Fruit fly (Drosophila melanogaster): Measurements from ENCODE around the gene CG34313.

Gene CG34313

DNA sequence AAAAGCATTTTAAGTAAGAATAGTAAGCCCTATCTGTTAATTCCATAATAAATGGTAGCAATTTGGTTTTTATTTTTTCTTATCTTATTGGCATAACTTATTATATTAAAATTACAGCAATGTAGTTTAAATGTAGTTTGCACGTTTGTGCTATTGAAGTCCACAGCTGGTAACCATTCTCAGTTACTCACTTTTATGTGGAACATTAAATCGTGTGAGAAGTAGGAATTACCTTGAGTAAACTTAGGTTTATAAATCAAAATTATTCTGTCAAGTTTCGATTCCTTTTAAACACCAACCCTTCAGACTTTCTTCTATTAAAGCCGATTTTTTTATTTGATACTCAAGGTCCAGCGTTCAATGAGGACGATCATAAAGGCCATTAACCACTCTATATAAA, 10.3 kb downstream of the CG34313 start, which contains the start of gene CG42556:
TSS of gene CG42556 (plus strand) at position 301 of the 400 bp plus-strand sequence.
- TF ChIP-seq noc (tag; optimal IDR thresholded peaks at IDR 0.05): no peak

DNA sequence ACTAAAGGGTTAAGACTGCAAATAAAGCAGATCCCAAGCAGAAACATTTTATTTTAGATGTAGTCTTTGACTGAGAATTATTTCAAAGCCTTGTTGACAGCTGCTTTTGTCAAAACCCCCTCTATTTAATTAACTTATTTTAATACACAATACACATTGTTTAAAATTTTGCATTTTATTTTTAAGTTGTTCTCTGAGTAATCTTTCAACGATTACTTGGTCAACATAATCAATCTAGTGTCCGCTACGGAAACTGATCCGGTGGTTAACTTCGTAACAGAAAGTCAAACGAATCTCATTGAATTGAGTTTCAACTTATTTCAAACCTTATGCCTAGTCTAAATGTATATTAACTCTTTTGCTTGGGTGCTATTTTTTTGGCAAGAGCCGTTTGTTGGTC, 21.1 kb downstream of the CG34313 start, which contains the start of gene CG31805:
TSS of gene CG31805 (minus strand) at position 101 of the 400 bp plus-strand sequence.
- no peak for TF ChIP-seq noc (tag; optimal IDR thresholded peaks at IDR 0.05)

DNA sequence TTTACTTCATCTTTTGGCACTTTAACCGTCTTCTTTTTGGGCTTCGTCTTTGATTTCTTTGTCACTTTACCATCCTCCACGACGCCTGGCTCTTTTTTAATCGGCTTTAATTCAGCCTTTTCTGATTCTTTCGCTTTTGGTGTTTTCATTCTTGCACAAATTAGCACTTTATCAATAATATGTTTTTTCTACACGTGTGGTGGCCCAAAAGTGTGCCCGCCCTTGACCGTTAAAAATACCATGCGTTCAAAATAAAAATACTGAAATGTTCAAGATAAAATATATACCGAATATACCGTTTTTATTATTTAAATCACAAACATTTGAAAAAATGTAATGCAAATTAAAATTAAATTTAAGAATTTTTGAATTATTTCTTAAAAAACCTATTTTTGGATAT, 22.7 kb downstream of the CG34313 start, which contains the start of gene CG12288:
TSS of gene CG12288 (minus strand) at position 216 of the 400 bp plus-strand sequence.
- TF ChIP-seq noc (tag; optimal IDR thresholded peaks at IDR 0.05): no peak

DNA sequence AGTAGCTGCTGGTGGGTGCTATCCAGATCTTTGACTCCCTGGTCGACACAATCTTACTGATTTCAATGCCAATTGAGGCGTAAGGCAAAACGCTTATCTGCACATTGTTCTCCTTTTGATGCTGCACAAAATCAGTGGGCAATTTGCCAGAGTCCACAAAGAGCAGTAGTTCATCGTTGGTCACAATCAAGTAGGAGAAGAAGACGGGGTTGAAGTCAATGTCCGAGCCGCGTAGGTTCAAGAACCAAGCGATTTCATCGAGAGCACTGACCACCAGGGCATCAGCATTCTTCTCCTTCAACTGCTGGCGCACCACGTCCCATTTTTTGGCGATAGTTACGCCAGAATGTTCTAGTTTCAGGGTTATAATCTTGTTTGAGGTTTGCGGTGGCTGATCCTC, 30.0 kb downstream of the CG34313 start:
- TF ChIP-seq noc (tag; optimal IDR thresholded peaks at IDR 0.05): no peak

DNA sequence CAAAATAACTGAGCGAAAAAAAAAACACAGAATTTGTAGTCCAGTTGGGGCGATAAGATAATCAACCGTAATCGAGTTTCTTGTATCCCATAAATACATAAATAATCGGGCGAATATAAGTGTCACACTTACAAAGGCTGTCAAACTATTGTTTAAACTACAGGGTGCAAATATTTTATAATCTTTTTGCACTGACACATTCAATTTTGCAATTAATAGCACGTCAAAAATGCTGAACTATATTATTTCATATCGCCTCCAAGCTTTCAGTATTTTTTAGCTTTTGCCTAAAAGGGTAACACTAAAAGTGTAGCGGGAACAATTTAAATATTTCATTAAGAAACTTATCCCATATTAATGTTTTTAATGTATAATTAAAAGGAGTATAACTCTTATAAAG, 30.9 kb downstream of the CG34313 start, which contains the start of gene ApepP:
TSS of gene ApepP (minus strand) at position 242 of the 400 bp plus-strand sequence.
- TF ChIP-seq noc (tag; optimal IDR thresholded peaks at IDR 0.05): peak; percentile 92

DNA sequence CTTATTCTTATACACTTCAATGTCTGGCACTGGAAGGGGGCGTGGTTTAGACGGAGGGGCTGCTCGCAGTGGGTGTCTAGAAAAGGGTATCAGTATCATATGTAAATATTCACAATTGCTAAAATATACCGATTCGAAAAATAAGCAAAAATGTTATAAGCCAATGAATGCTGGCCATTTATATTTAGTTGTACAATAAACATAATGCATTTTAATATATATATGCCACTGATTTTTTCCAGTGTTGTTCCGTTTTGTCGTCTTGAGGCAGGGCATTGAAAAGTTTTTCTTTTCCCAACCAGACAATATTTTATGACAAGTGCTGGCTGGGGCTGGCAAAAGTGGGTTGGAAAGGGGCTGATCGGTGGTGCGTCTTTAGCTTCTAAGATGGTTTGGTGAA, 42.5 kb downstream of the CG34313 start:
- no peak for TF ChIP-seq noc (tag; optimal IDR thresholded peaks at IDR 0.05)
